Worm (Caenorhabditis elegans) whole organism, L3 larva: ENCODE results near the gene idpc-1.

ENCODE experiments used
- R02D3.7 ChIP-seq: fragments of 150-350 bp; optimal IDR thresholded peaks from 2 replicates; lab custom pipeline; 2014; ENCODE audit warnings: missing biosample characterization, missing genetic modification characterization
- ZK546.5 ChIP-seq: sonication (generic microtip); optimal IDR thresholded peaks from 2 replicates; lab custom pipeline; 2017; ENCODE audit warnings: missing biosample characterization, missing genetic modification characterization
- aly-2 ChIP-seq: fragments of 150-350 bp; optimal IDR thresholded peaks from 2 replicates; lab custom pipeline; 2014; ENCODE audit warnings: missing biosample characterization, missing genetic modification characterization
- ama-1 ChIP-seq: fragments of 150-350 bp; optimal IDR thresholded peaks from 2 replicates; lab custom pipeline; 2018
- ceh-16 ChIP-seq: sonication (generic microtip); optimal IDR thresholded peaks from 2 replicates; lab custom pipeline; 2017; ENCODE audit warnings: missing biosample characterization, missing genetic modification characterization
- ceh-28 ChIP-seq: fragments of 150-350 bp; optimal IDR thresholded peaks from 2 replicates; lab custom pipeline; 2014; ENCODE audit warnings: missing biosample characterization, missing genetic modification reagents, missing genetic modification characterization
- ceh-82 ChIP-seq: fragments of 150-350 bp; optimal IDR thresholded peaks from 2 replicates; lab custom pipeline; 2014; ENCODE audit warnings: missing biosample characterization, missing genetic modification characterization
- ceh-9 ChIP-seq: sonication (generic microtip); optimal IDR thresholded peaks from 2 replicates; lab custom pipeline; 2018; ENCODE audit warnings: missing biosample characterization, missing genetic modification characterization
- daf-12 ChIP-seq: fragments of 150-350 bp; optimal IDR thresholded peaks from 2 replicates; lab custom pipeline; 2014; ENCODE audit warnings: missing biosample characterization, missing genetic modification reagents, missing genetic modification characterization
- egl-5 ChIP-seq: fragments of 150-350 bp; optimal IDR thresholded peaks from 2 replicates; lab custom pipeline; 2017; ENCODE audit warnings: missing biosample characterization, missing genetic modification reagents, missing genetic modification characterization, inconsistent platforms
- elt-2 ChIP-seq: sonication (generic microtip); optimal IDR thresholded peaks from 2 replicates; lab custom pipeline; 2016; ENCODE audit warnings: missing genetic modification reagents, mild to moderate bottlenecking, missing genetic modification characterization, missing compliant biosample characterization
- elt-3 ChIP-seq, 3 experiments: fragments of 150-350 bp in 1 of 3; sonication (generic microtip) in 2 of 3; optimal IDR thresholded peaks; 2 replicates in 2 of 3; 4 replicates in 1 of 3; lab custom pipeline; 2014 to 2017; ENCODE audit warnings: missing biosample characterization in 3 of 3, missing genetic modification characterization in 3 of 3
- eor-1 ChIP-seq, 2 experiments: fragments of 150-350 bp; optimal IDR thresholded peaks; 2 replicates each; lab custom pipeline; 2014 to 2018; ENCODE audit warnings: missing biosample characterization in 2 of 2, missing genetic modification characterization in 2 of 2
- fos-1 ChIP-seq: fragments of 150-350 bp; optimal IDR thresholded peaks from 2 replicates; lab custom pipeline; 2014; ENCODE audit warnings: missing biosample characterization, missing genetic modification characterization
- hmg-11 ChIP-seq: sonication (generic microtip); optimal IDR thresholded peaks from 2 replicates; lab custom pipeline; 2016; ENCODE audit warnings: missing genetic modification characterization, missing compliant biosample characterization
- lin-15B ChIP-seq: fragments of 150-350 bp; optimal IDR thresholded peaks from 2 replicates; lab custom pipeline; 2014; ENCODE audit warnings: missing biosample characterization, missing genetic modification characterization
- mdl-1 ChIP-seq: fragments of 150-350 bp; optimal IDR thresholded peaks from 2 replicates; lab custom pipeline; 2014; ENCODE audit warnings: missing biosample characterization, missing genetic modification characterization
- mml-1 ChIP-seq: fragments of 150-350 bp; sonication (generic microtip); optimal IDR thresholded peaks from 3 replicates; lab custom pipeline; 2014; ENCODE audit warnings: missing biosample characterization, missing genetic modification characterization
- nfya-1 ChIP-seq: sonication (generic microtip); optimal IDR thresholded peaks from 2 replicates; lab custom pipeline; 2017; ENCODE audit warnings: missing genetic modification characterization, mild to moderate bottlenecking, missing compliant biosample characterization, antibody characterized with exemption, moderate library complexity; ENCODE audit not compliant: insufficient read depth
- nhr-12 ChIP-seq: fragments of 150-350 bp; optimal IDR thresholded peaks from 2 replicates; lab custom pipeline; 2014; ENCODE audit warnings: missing biosample characterization, missing genetic modification characterization
- nhr-23 ChIP-seq: fragments of 150-350 bp; optimal IDR thresholded peaks from 2 replicates; lab custom pipeline; 2014; ENCODE audit warnings: missing biosample characterization, missing genetic modification reagents, missing genetic modification characterization
- nhr-25 ChIP-seq: sonication (generic microtip); optimal IDR thresholded peaks from 2 replicates; lab custom pipeline; 2017; ENCODE audit warnings: missing biosample characterization, missing genetic modification characterization
- nhr-28 ChIP-seq: fragments of 150-350 bp; optimal IDR thresholded peaks from 2 replicates; lab custom pipeline; 2014; ENCODE audit warnings: missing biosample characterization, missing genetic modification characterization
- nhr-67 ChIP-seq: fragments of 150-350 bp; optimal IDR thresholded peaks from 2 replicates; lab custom pipeline; 2014; ENCODE audit warnings: missing biosample characterization, missing genetic modification characterization
- nhr-76 ChIP-seq: fragments of 150-350 bp; sonication (generic microtip); optimal IDR thresholded peaks from 5 replicates; lab custom pipeline; 2014; ENCODE audit warnings: missing biosample characterization, missing genetic modification characterization
- nhr-77 ChIP-seq: fragments of 150-350 bp; optimal IDR thresholded peaks from 2 replicates; lab custom pipeline; 2014; ENCODE audit warnings: missing biosample characterization, missing genetic modification characterization
- pha-4 ChIP-seq: fragments of 150-350 bp; optimal IDR thresholded peaks from 2 replicates; lab custom pipeline; 2014; ENCODE audit warnings: missing biosample characterization, missing genetic modification reagents, missing genetic modification characterization
- pqm-1 ChIP-seq: fragments of 150-350 bp; optimal IDR thresholded peaks from 2 replicates; lab custom pipeline; 2017; ENCODE audit warnings: missing biosample characterization, missing genetic modification characterization, inconsistent platforms
- sea-2 ChIP-seq: fragments of 150-350 bp; sonication (generic microtip); optimal IDR thresholded peaks from 4 replicates; lab custom pipeline; 2014; ENCODE audit warnings: missing biosample characterization, missing genetic modification reagents, missing genetic modification characterization
- snpc-4 ChIP-seq: fragments of 150-350 bp; optimal IDR thresholded peaks from 2 replicates; lab custom pipeline; 2014; ENCODE audit warnings: missing biosample characterization, missing genetic modification characterization
- tbx-2 ChIP-seq: sonication (generic microtip); optimal IDR thresholded peaks from 2 replicates; lab custom pipeline; 2016; ENCODE audit warnings: mild to moderate bottlenecking, missing genetic modification characterization, missing compliant biosample characterization
- unc-39 ChIP-seq: sonication (generic microtip); optimal IDR thresholded peaks from 4 replicates; lab custom pipeline; 2017; ENCODE audit warnings: missing biosample characterization, missing genetic modification characterization
- unc-62 ChIP-seq: fragments of 150-350 bp; sonication (generic microtip); optimal IDR thresholded peaks from 4 replicates; lab custom pipeline; 2014; ENCODE audit warnings: missing biosample characterization, missing genetic modification reagents, missing genetic modification characterization
- ztf-11 ChIP-seq: fragments of 150-350 bp; optimal IDR thresholded peaks from 2 replicates; lab custom pipeline; 2014; ENCODE audit warnings: missing biosample characterization, missing genetic modification characterization
- ztf-4 ChIP-seq: fragments of 150-350 bp; optimal IDR thresholded peaks from 2 replicates; lab custom pipeline; 2014; ENCODE audit warnings: missing biosample characterization, missing genetic modification characterization

Gene idpc-1

DNA sequence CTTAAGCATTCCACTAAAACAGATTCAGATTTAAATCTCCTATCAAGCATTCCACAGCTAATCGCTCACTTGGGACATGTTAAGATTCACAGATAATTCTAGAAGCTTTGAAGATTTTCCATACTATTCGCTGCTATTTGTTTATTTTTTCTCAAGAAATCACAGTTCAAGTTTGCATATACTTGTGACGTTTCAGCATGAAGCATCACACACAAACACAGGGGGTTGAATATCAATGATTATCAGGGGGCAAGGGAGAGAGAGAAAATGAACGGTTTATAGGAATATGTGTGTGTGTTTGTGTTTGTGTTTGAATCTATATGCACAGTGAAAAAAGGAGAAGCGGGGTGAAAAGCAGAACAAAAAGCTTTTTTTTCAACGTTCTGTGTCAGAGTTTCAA is 24.3 kb upstream of the idpc-1 start, which contains the start of gene Y47D3B.12:
Gene Y47D3B.12 (plus strand): TSS at position 301 of the 400 bp plus-strand sequence.
- TF ChIP-seq lin-15B (tag; lab: Kevin White, UChicago) = no peak
- no peak for TF ChIP-seq daf-12 (tag; lab: Kevin White, UChicago)
- no peak for TF ChIP-seq snpc-4 (tag; lab: Kevin White, UChicago)

DNA sequence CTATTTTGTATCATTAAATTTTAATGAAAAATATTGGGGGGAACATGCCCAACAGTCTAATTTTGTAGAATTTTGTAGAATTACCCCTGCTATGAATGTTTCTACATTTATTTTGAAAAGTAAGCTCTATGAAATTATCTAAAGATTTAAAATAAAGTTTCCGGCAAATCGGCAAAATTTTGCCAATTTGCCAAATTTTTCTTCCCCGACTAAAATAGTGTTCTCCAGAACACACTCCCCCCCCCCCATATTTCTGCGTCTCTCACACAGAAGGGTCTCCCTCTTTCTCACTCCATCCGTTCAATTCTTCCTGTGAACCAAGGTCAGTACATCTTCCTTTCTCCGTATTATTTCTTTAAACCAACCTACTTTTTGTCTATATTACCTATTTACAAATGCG is 22.0 kb upstream of the idpc-1 start, which contains the start of gene Y47D3B.4:
Gene Y47D3B.4 (plus strand): TSS at position 301 of the 400 bp plus-strand sequence.
- no peak for TF ChIP-seq eor-1 (tag; optimal IDR thresholded peaks at IDR 0.05; lab: Kevin White, UChicago)
- TF ChIP-seq nhr-76 (tag; lab: Kevin White, UChicago) = no peak
- TF ChIP-seq ceh-16 (tag; lab: Kevin White, UChicago) = no peak
- no peak for TF ChIP-seq ceh-9 (tag; lab: Kevin White, UChicago)
- TF ChIP-seq nhr-25 (tag; lab: Kevin White, UChicago) = no peak
- TF ChIP-seq ceh-28 (tag; lab: Kevin White, UChicago) = no peak
- no peak for TF ChIP-seq fos-1 (tag; lab: Kevin White, UChicago)
- TF ChIP-seq pha-4 (tag; lab: Kevin White, UChicago) = no peak
- TF ChIP-seq daf-12 (tag; lab: Kevin White, UChicago) = no peak
- no peak for TF ChIP-seq lin-15B (tag; lab: Kevin White, UChicago)
- no peak for TF ChIP-seq R02D3.7 (tag; lab: Kevin White, UChicago)
- TF ChIP-seq ztf-4 = no peak
- no peak for TF ChIP-seq elt-2 (tag; lab: Kevin White, UChicago)
- TF ChIP-seq ztf-11 = no peak
- TF ChIP-seq hmg-11 = no peak
- TF ChIP-seq, all 47 proteins: peak for 0

DNA sequence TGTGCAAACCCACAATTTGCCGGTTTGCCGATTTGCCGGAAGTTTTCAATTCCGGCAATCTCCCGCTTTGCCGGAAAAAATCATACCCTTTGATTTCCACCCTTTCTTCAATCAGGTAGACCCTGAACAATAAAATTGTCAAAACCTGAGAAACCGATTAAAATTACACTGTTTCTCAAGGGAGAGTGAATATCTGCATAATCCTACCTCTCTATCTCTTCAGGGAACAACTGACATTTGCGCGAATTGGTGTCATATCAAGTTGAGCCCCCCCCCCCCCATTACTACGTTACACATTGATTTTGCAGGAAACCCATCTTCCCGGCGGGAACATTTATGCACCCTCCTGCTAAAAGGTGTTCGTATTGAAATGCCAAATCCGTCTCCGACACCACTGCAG is 16.6 kb upstream of the idpc-1 start, which contains the start of gene twk-31:
Gene twk-31 (plus strand): TSS at position 301 of the 400 bp plus-strand sequence.
- TF ChIP-seq ZK546.5 (tag; lab: Kevin White, UChicago) = no peak
- TF ChIP-seq ama-1 (lab: Kevin White, UChicago) = no peak
- TF ChIP-seq egl-5 (tag; lab: Kevin White, UChicago) = no peak
- TF ChIP-seq tbx-2 (tag; lab: Kevin White, UChicago) = no peak
- TF ChIP-seq pha-4 (tag; lab: Kevin White, UChicago) = no peak

DNA sequence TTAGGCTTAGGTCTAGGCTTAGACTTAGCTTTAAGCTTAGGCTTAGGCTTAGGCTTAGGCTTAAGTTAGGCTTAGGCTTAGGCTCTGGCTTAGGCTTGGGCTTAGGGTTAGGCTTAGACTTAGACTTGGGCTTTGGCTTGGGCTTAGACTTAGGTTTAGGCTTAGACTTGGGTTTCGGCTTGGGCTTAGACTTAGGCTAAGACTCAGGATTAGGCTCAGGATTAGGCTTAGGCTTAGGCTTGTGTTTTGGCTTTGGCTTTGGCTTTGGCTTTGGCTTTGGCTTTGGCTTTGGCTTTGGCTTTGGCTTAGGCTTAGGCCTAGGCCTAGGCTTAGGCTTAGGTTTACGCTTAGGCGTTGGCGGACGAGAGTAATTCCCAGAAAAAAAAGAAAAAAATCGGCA is 7.5 kb upstream of the idpc-1 start:
- TF ChIP-seq ceh-9 (tag; lab: Kevin White, UChicago) (no peak), nhr-12 (tag; lab: Kevin White, UChicago) (no peak), unc-39 (no peak), aly-2 (tag; lab: Kevin White, UChicago) (no peak), pha-4 (tag; lab: Kevin White, UChicago) (no peak), nhr-25 (tag; lab: Kevin White, UChicago) (no peak), nhr-77 (tag; lab: Kevin White, UChicago) (no peak), elt-3 (tag; optimal IDR thresholded peaks at IDR 0.05; lab: Kevin White, UChicago) (no peak), mml-1 (tag; lab: Kevin White, UChicago) (no peak), nfya-1 (tag; lab: Kevin White, UChicago) (no peak), nhr-28 (tag; lab: Kevin White, UChicago) (no peak), ama-1 (lab: Kevin White, UChicago) (no peak), mdl-1 (tag; lab: Kevin White, UChicago) (no peak)

DNA sequence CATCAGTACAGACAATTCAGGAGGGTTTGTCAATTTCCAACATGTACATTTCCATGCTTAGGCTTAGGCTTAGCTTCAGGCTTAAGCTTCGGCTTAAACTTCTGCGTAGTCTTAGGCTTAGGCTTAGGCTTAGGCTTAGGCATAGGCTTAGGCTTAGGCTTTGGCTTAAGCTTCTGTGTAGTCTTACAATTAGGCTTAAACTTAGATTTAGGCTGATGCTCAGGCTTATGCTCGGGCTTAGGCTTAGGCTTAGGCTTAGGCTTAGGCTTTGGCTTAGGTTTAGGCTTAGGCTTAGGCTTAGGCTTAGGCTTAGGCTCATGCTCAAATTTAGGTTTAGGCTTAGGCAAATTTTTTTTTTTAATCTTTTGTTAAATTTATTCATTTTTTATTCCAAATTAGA is 2.2 kb upstream of the idpc-1 start:
- TF ChIP-seq ceh-82 (tag; lab: Kevin White, UChicago) (no peak), nhr-67 (tag; lab: Kevin White, UChicago) (no peak), eor-1 (tag; optimal IDR thresholded peaks at IDR 0.05; lab: Kevin White, UChicago) (no peak), nhr-23 (tag; lab: Kevin White, UChicago) (no peak), sea-2 (GFP tag; lab: Kevin White, UChicago) (no peak), mdl-1 (tag; lab: Kevin White, UChicago) (no peak), unc-62 (no peak), elt-2 (tag; lab: Kevin White, UChicago) (no peak), ceh-28 (tag; lab: Kevin White, UChicago) (no peak), pqm-1 (tag; lab: Kevin White, UChicago) (no peak), nhr-12 (tag; lab: Kevin White, UChicago) (no peak), pha-4 (tag; lab: Kevin White, UChicago) (no peak), nhr-28 (tag; lab: Kevin White, UChicago) (no peak)
- TF ChIP-seq, all 47 proteins: peak for 0
